Worm (Caenorhabditis elegans) whole organism, early embryonic: ENCODE measurements around the gene srd-19.
"Not testable (repeated sequence)": the region's sequence is repeated elsewhere in the genome, so short reads cannot be mapped to it uniquely, and the experiment has no call there.

Experiments
- B0310.2 ChIP-seq: sonication (generic microtip); optimal IDR thresholded peaks from 2 replicates; lab custom pipeline; 2016; ENCODE audit warnings: mild to moderate bottlenecking, missing genetic modification characterization, missing compliant biosample characterization
- F13C5.2 ChIP-seq: sonication (generic microtip); optimal IDR thresholded peaks from 2 replicates; lab custom pipeline; 2017; ENCODE audit warnings: mild to moderate bottlenecking, missing genetic modification characterization, inconsistent platforms, missing compliant biosample characterization
- aly-1 ChIP-seq: sonication (generic microtip); optimal IDR thresholded peaks from 2 replicates; lab custom pipeline; 2016; ENCODE audit warnings: missing genetic modification characterization, missing compliant biosample characterization
- ama-1 ChIP-seq: fragments of 150-350 bp; optimal IDR thresholded peaks from 2 replicates; lab custom pipeline; 2014
- ceh-13 ChIP-seq: fragments of 200-800 bp; sonication (Bioruptor generic); optimal IDR thresholded peaks from 2 replicates; lab custom pipeline; 2018; ENCODE audit warnings: mild to moderate bottlenecking, missing genetic modification characterization, missing compliant biosample characterization
- ceh-36 ChIP-seq: sonication (generic microtip); optimal IDR thresholded peaks from 2 replicates; lab custom pipeline; 2016; ENCODE audit warnings: missing genetic modification characterization, inconsistent platforms, missing compliant biosample characterization
- ets-7 ChIP-seq: sonication (generic microtip); optimal IDR thresholded peaks from 2 replicates; lab custom pipeline; 2016; ENCODE audit warnings: missing genotype, missing genetic modification characterization, missing compliant biosample characterization
- flt-1 ChIP-seq: fragments of 200-800 bp; sonication (Bioruptor generic); IDR thresholded peaks from 2 replicates; pipeline ENCODE4 v1.3.6; 2022; ENCODE audit warnings: missing genetic modification characterization, missing compliant biosample characterization
- hmbx-1 ChIP-seq: sonication (generic microtip); optimal IDR thresholded peaks from 2 replicates; lab custom pipeline; 2016; ENCODE audit warnings: mild to moderate bottlenecking, missing genetic modification characterization, missing compliant biosample characterization
- hmg-4 ChIP-seq: fragments of 200-800 bp; sonication (Bioruptor generic); optimal IDR thresholded peaks from 2 replicates; lab custom pipeline; 2018; ENCODE audit warnings: mild to moderate bottlenecking, missing genetic modification characterization, missing compliant biosample characterization
- hnd-1 ChIP-seq: sonication (generic microtip); optimal IDR thresholded peaks from 2 replicates; lab custom pipeline; 2016; ENCODE audit warnings: missing genetic modification characterization, missing compliant biosample characterization
- pes-1 ChIP-seq: fragments of 200-800 bp; sonication (Bioruptor generic); IDR thresholded peaks from 2 replicates; pipeline ENCODE4 v1.3.6; 2022; ENCODE audit warnings: missing genetic modification reagents, missing genetic modification characterization, missing compliant biosample characterization
- scrt-1 ChIP-seq: fragments of 200-800 bp; sonication (Bioruptor generic); IDR thresholded peaks from 2 replicates; pipeline ENCODE4 v1.3.6; 2022; ENCODE audit warnings: missing genetic modification characterization, missing compliant biosample characterization
- sea-1 ChIP-seq: fragments of 200-800 bp; sonication (Bioruptor generic); conservative IDR thresholded peaks from 2 replicates; pipeline ENCODE4 v1.3.6; 2022; ENCODE audit warnings: missing genetic modification characterization, missing compliant biosample characterization
- tbx-11 ChIP-seq: fragments of 200-800 bp; sonication (Bioruptor generic); IDR thresholded peaks from 2 replicates; pipeline ENCODE4 v1.3.6; 2022; ENCODE audit warnings: missing genetic modification characterization, missing compliant biosample characterization
- tbx-37 ChIP-seq: fragments of 200-800 bp; sonication (Bioruptor generic); conservative IDR thresholded peaks from 2 replicates; pipeline ENCODE4 v1.3.6; 2022; ENCODE audit warnings: missing genetic modification reagents, missing genetic modification characterization, missing compliant biosample characterization
- tra-4 ChIP-seq: sonication (generic microtip); optimal IDR thresholded peaks from 2 replicates; lab custom pipeline; 2017; ENCODE audit warnings: missing genetic modification characterization, missing compliant biosample characterization

srd-19 gene

ce11 chrV:13457858-13458257, 29.3 kb upstream of the srd-19 start, which contains the start of gene F25H9.2:
F25H9.2 (plus strand) TSS chrV:13458083.
- TF ChIP-seq aly-1 (tag; lab: Kevin White, UChicago) (no peak), sea-1 (GFP tag; lab: Robert Waterston, UW) (no peak), tra-4 (no peak), ceh-36 (tag; lab: Kevin White, UChicago) (no peak), flt-1 (GFP tag; lab: Robert Waterston, UW) (no peak), F13C5.2 (no peak), hmg-4 (GFP tag; lab: Kevin White, UChicago) (no peak), B0310.2 (no peak), pes-1 (GFP tag; lab: Robert Waterston, UW) (no peak), scrt-1 (GFP tag; lab: Robert Waterston, UW) (no peak), hnd-1 (tag; lab: Kevin White, UChicago) (no peak), hmbx-1 (tag; lab: Kevin White, UChicago) (no peak), tbx-37 (GFP tag; lab: Robert Waterston, UW) (no peak), ets-7 (no peak), ama-1 (lab: Kevin White, UChicago) (no peak), tbx-11 (GFP tag; lab: Robert Waterston, UW) (no peak), ceh-13 (GFP tag; lab: Kevin White, UChicago) (no peak)

DNA sequence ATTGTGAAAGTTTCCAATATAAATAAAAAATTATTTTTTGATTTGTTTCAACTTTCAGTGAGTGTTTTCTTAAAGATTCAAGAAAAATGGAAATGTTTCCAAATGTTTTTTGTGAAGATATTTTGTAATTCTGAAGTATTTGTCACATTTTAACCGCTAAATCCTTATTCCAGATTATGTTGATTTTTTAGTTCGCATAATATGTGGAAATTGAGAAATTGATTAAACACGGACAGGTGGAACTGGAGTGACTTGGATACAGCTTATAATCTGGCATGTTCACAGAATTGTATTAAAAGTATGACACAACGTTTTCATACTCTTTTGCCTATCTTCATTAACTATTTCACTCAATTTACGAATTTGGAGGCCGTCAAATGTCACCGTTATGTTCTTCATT, 26.9 kb upstream of the srd-19 start, which contains the start of gene lurp-3:
Gene lurp-3 (plus strand): TSS at position 301 of the 400 bp plus-strand sequence.
- TF ChIP-seq flt-1 (GFP tag; lab: Robert Waterston, UW): no peak
- no peak for TF ChIP-seq ceh-13 (GFP tag; lab: Kevin White, UChicago)
- no peak for TF ChIP-seq ama-1 (lab: Kevin White, UChicago)
- no peak for TF ChIP-seq hnd-1 (tag; lab: Kevin White, UChicago)
- TF ChIP-seq hmg-4 (GFP tag; lab: Kevin White, UChicago): no peak
- TF ChIP-seq tbx-37 (GFP tag; lab: Robert Waterston, UW): no peak

DNA sequence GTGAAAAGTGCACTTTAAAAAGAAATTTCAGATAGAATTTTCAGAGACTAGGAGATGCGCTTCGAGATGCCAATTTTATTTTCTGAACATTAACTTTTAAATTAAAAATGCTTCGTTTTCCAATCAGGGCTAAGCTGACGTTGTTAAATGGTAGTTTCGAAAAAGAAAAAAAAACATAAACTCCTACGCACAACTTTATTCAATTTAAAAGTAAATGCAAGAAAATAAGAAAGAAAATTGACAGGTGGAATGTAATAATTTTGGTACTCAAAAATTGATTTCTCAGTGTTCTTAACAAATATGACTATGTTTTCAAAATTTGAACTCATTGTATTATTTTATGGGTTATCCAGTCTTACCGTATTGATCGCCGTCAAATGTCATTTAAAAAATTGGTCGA, 24.8 kb upstream of the srd-19 start, which contains the start of gene lurp-2:
Gene lurp-2 (plus strand): TSS at position 301 of the 400 bp plus-strand sequence.
- TF ChIP-seq F13C5.2: no peak
- no peak for TF ChIP-seq hnd-1 (tag; lab: Kevin White, UChicago)
- no peak for TF ChIP-seq scrt-1 (GFP tag; lab: Robert Waterston, UW)
- TF ChIP-seq flt-1 (GFP tag; lab: Robert Waterston, UW): no peak
- TF ChIP-seq B0310.2: no peak
- TF ChIP-seq ets-7: no peak
- no peak for TF ChIP-seq aly-1 (tag; lab: Kevin White, UChicago)
- TF ChIP-seq tbx-37 (GFP tag; lab: Robert Waterston, UW): no peak
- TF ChIP-seq ama-1 (lab: Kevin White, UChicago): no peak
- TF ChIP-seq hmg-4 (GFP tag; lab: Kevin White, UChicago): no peak
- TF ChIP-seq pes-1 (GFP tag; lab: Robert Waterston, UW): no peak
- TF ChIP-seq tbx-11 (GFP tag; lab: Robert Waterston, UW): no peak
- no peak for TF ChIP-seq ceh-13 (GFP tag; lab: Kevin White, UChicago)
- TF ChIP-seq tra-4: no peak
- TF ChIP-seq sea-1 (GFP tag; lab: Robert Waterston, UW): no peak
- TF ChIP-seq hmbx-1 (tag; lab: Kevin White, UChicago): no peak
- TF ChIP-seq ceh-36 (tag; lab: Kevin White, UChicago): no peak

DNA sequence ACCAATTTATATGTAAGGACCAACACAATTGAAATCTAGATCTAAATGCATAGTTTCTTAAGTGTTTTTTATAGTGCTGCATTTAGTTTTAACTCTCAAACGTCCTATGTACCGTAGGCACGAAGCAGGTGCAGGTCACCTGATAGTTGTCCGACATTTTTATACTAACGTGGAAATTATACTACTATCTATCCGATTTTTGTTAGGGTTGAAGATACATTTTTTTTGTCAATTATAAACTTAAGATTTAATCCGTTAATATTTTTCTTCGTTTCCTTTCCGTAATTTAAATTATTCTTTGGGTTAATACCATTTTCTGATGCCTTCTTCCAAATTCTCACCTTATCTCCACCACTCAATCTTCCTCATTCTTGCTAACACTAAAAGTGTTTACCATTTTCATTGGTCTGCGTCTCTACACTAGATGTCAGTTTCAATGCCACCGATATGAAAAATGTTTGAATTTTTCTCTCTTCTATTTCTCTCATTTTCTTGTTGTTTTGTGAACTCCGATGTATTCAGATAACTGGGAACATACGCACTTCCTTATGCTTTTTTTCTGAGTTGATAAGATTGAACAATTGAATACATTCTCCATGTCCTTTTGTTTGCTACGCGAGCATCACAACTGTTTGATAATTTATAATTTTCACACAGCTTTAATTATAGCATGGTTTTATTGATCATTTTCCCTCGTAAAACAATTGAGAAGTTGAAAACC, 16.8 kb upstream of the srd-19 start, which contains the start of gene Y2H9A.4:
Gene Y2H9A.4 (plus strand): TSS at position 671 of the 721 bp plus-strand sequence.
- TF ChIP-seq pes-1 (GFP tag; lab: Robert Waterston, UW): no peak
- TF ChIP-seq ets-7: no peak
- TF ChIP-seq F13C5.2: no peak
- TF ChIP-seq hmbx-1 (tag; lab: Kevin White, UChicago): no peak
- TF ChIP-seq B0310.2: no peak
- TF ChIP-seq ceh-36 (tag; lab: Kevin White, UChicago): no peak
- no peak for TF ChIP-seq hnd-1 (tag; lab: Kevin White, UChicago)
- TF ChIP-seq sea-1 (GFP tag; lab: Robert Waterston, UW): no peak
- TF ChIP-seq hmg-4 (GFP tag; lab: Kevin White, UChicago): no peak
- no peak for TF ChIP-seq flt-1 (GFP tag; lab: Robert Waterston, UW)
- no peak for TF ChIP-seq tbx-37 (GFP tag; lab: Robert Waterston, UW)
- TF ChIP-seq scrt-1 (GFP tag; lab: Robert Waterston, UW): no peak
- TF ChIP-seq ceh-13 (GFP tag; lab: Kevin White, UChicago): no peak
- no peak for TF ChIP-seq tra-4
- no peak for TF ChIP-seq aly-1 (tag; lab: Kevin White, UChicago)
- TF ChIP-seq ama-1 (lab: Kevin White, UChicago): no peak

DNA sequence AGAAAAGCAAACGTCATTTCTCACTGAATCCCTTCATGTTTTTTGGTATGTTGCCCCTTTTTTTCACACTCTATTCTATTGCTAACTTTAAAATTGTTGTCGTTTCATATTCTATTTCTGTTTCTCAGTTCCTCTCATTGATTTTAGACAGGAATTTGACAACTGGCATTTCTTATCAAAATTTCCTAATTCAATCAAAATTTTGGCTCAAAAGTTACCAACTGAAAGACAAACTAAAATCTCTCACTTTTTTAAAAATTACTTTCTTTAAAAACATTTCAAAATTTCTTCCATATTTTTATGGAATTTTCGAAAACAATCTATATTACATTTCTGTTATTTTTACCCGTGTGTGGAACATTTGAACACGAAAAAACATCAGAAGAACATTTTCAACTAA, 15.0 kb upstream of the srd-19 start, which contains the start of gene Y2H9A.6:
Gene Y2H9A.6 (plus strand): TSS at position 301 of the 400 bp plus-strand sequence.
- TF ChIP-seq flt-1 (GFP tag; lab: Robert Waterston, UW); F13C5.2; tbx-11 (GFP tag; lab: Robert Waterston, UW): not testable (repeated sequence)

- TF ChIP-seq scrt-1 (GFP tag; lab: Robert Waterston, UW) (no peak), sea-1 (GFP tag; lab: Robert Waterston, UW) (no peak), ets-7 (no peak), tbx-11 (GFP tag; lab: Robert Waterston, UW) (no peak), ceh-13 (GFP tag; lab: Kevin White, UChicago) (no peak), ama-1 (lab: Kevin White, UChicago) (no peak), tbx-37 (GFP tag; lab: Robert Waterston, UW) (no peak), hnd-1 (tag; lab: Kevin White, UChicago) (no peak), F13C5.2 (no peak), pes-1 (GFP tag; lab: Robert Waterston, UW) (no peak), hmg-4 (GFP tag; lab: Kevin White, UChicago) (no peak), aly-1 (tag; lab: Kevin White, UChicago) (no peak), hmbx-1 (tag; lab: Kevin White, UChicago) (no peak), ceh-36 (tag; lab: Kevin White, UChicago) (no peak), B0310.2 (no peak), tra-4 (no peak), flt-1 (GFP tag; lab: Robert Waterston, UW) (no peak)
These were observed 14.3 kb upstream of the srd-19 start for ce11 chrV:13442819-13443218.
